Fruit fly (Drosophila melanogaster) whole organism, prepupa: Measurements from ENCODE around the gene Qsox4.
A peak's percentile ranks its signal among the peaks of the same experiment; 100 is the strongest.

Experiments
- Blimp-1 ChIP-seq: fragments of 200-800 bp; sonication (Bioruptor generic); optimal IDR thresholded peaks from 3 replicates; lab custom pipeline; 2017; ENCODE audit warnings: missing biosample characterization, missing genetic modification characterization, mild to moderate bottlenecking, moderate library complexity, missing genetic modification reagents
- CG10631 ChIP-seq: fragments of 200-800 bp; sonication (Bioruptor generic); optimal IDR thresholded peaks from 2 replicates; lab custom pipeline; 2016; ENCODE audit warnings: missing biosample characterization, missing genetic modification characterization
- CG10669 ChIP-seq: fragments of 200-800 bp; sonication (Bioruptor generic); optimal IDR thresholded peaks from 3 replicates; lab custom pipeline; 2018; ENCODE audit warnings: missing biosample characterization, mild to moderate bottlenecking, missing genetic modification characterization, moderate library complexity
- CG11294 ChIP-seq: fragments of 200-800 bp; sonication (Bioruptor generic); IDR thresholded peaks from 2 replicates; pipeline ENCODE4 v1.3.6; 2022; ENCODE audit warnings: missing biosample characterization, missing genetic modification characterization
- CG1621 ChIP-seq: fragments of 200-800 bp; sonication (Bioruptor generic); optimal IDR thresholded peaks from 3 replicates; lab custom pipeline; 2018; ENCODE audit warnings: missing biosample characterization, mild to moderate bottlenecking, missing genetic modification characterization
- CG16779 ChIP-seq: fragments of 200-800 bp; sonication (Bioruptor generic); optimal IDR thresholded peaks from 3 replicates; lab custom pipeline; 2017; ENCODE audit warnings: missing biosample characterization, mild to moderate bottlenecking, missing genetic modification characterization
- CG3032 ChIP-seq: fragments of 200-800 bp; optimal IDR thresholded peaks from 2 replicates; lab custom pipeline; 2019; ENCODE audit warnings: missing biosample characterization, mild to moderate bottlenecking, missing genetic modification characterization, moderate library complexity
- CG31627 ChIP-seq: fragments of 200-800 bp; sonication (Bioruptor generic); optimal IDR thresholded peaks from 3 replicates; lab custom pipeline; 2016; ENCODE audit warnings: missing biosample characterization, missing genetic modification characterization
- CG34406 ChIP-seq: fragments of 200-800 bp; sonication (Bioruptor generic); optimal IDR thresholded peaks from 3 replicates; lab custom pipeline; 2016; ENCODE audit warnings: missing biosample characterization, missing genetic modification characterization
- CG6163 ChIP-seq: fragments of 200-800 bp; sonication (Bioruptor generic); IDR thresholded peaks from 3 replicates; pipeline ENCODE4 v1.3.6; 2022; ENCODE audit warnings: missing biosample characterization, missing genetic modification characterization
- CG6276 ChIP-seq: fragments of 200-800 bp; sonication (Bioruptor generic); optimal IDR thresholded peaks from 2 replicates; lab custom pipeline; 2017; ENCODE audit warnings: missing biosample characterization, mild to moderate bottlenecking, missing genetic modification characterization
- CG6808 ChIP-seq: fragments of 200-800 bp; sonication (Bioruptor generic); optimal IDR thresholded peaks from 3 replicates; lab custom pipeline; 2017; ENCODE audit warnings: missing biosample characterization, missing genetic modification characterization, mild to moderate bottlenecking, moderate library complexity, missing genetic modification reagents
- CG6854 ChIP-seq: fragments of 200-800 bp; sonication (Bioruptor generic); optimal IDR thresholded peaks from 2 replicates; lab custom pipeline; 2017; ENCODE audit warnings: missing biosample characterization, mild to moderate bottlenecking, missing genetic modification characterization
- CG7368 ChIP-seq: fragments of 200-800 bp; sonication (Bioruptor generic); optimal IDR thresholded peaks from 3 replicates; lab custom pipeline; 2016; ENCODE audit warnings: missing biosample characterization, missing genetic modification characterization
- CG8119 ChIP-seq: fragments of 200-800 bp; sonication (Bioruptor generic); IDR thresholded peaks from 3 replicates; pipeline ENCODE4 v1.3.6; 2022; ENCODE audit warnings: missing biosample characterization, missing genetic modification characterization
- CG8319 ChIP-seq: fragments of 200-800 bp; sonication (Bioruptor generic); optimal IDR thresholded peaks from 3 replicates; lab custom pipeline; 2016; ENCODE audit warnings: missing biosample characterization, missing genetic modification characterization
- CG8632 ChIP-seq: fragments of 200-800 bp; sonication (Bioruptor generic); optimal IDR thresholded peaks from 3 replicates; lab custom pipeline; 2016; ENCODE audit warnings: missing biosample characterization, missing genetic modification characterization
- CG9139 ChIP-seq: fragments of 200-800 bp; sonication (Bioruptor generic); optimal IDR thresholded peaks from 3 replicates; lab custom pipeline; 2017; ENCODE audit warnings: missing biosample characterization, mild to moderate bottlenecking, missing genetic modification characterization
- Eip78C ChIP-seq: fragments of 200-800 bp; sonication (Bioruptor generic); peaks from one replicate; lab custom pipeline; 2016; ENCODE audit warnings: missing biosample characterization, missing genetic modification characterization
- Eip93F ChIP-seq: fragments of 200-800 bp; sonication (Bioruptor generic); optimal IDR thresholded peaks from 2 replicates; lab custom pipeline; 2016; ENCODE audit warnings: missing biosample characterization, mild to moderate bottlenecking, missing genetic modification characterization
- Ets21C ChIP-seq: fragments of 200-800 bp; sonication (Bioruptor generic); optimal IDR thresholded peaks from 3 replicates; lab custom pipeline; 2016; ENCODE audit warnings: missing biosample characterization, missing genetic modification characterization
- Ets96B ChIP-seq: fragments of 200-800 bp; optimal IDR thresholded peaks from 2 replicates; lab custom pipeline; 2019; ENCODE audit warnings: missing biosample characterization, mild to moderate bottlenecking, missing genetic modification characterization, moderate library complexity
- Gug ChIP-seq: fragments of 200-800 bp; sonication (Bioruptor generic); IDR thresholded peaks from 2 replicates; pipeline ENCODE4 v1.3.6; 2022; ENCODE audit warnings: missing biosample characterization, missing genetic modification characterization
- Hr38 ChIP-seq: sonication (Bioruptor generic); optimal IDR thresholded peaks from 2 replicates; lab custom pipeline; 2016; ENCODE audit warnings: missing biosample characterization, missing genetic modification characterization
- Hr4 ChIP-seq: fragments of 200-800 bp; sonication (Bioruptor generic); optimal IDR thresholded peaks from 3 replicates; lab custom pipeline; 2016; ENCODE audit warnings: missing biosample characterization, missing genetic modification characterization
- Met ChIP-seq: fragments of 200-800 bp; sonication (Bioruptor generic); optimal IDR thresholded peaks from 3 replicates; lab custom pipeline; 2016; ENCODE audit warnings: missing biosample characterization, missing genetic modification characterization
- OdsH ChIP-seq: fragments of 200-800 bp; sonication (Bioruptor generic); optimal IDR thresholded peaks from 3 replicates; lab custom pipeline; 2016; ENCODE audit warnings: missing biosample characterization, missing genetic modification characterization
- Smox ChIP-seq: fragments of 200-800 bp; sonication (Bioruptor generic); optimal IDR thresholded peaks from 3 replicates; lab custom pipeline; 2016; ENCODE audit warnings: missing biosample characterization, missing genetic modification characterization
- Sox102F ChIP-seq: fragments of 200-800 bp; sonication (Bioruptor generic); optimal IDR thresholded peaks from 2 replicates; lab custom pipeline; 2016; ENCODE audit warnings: missing biosample characterization, mild to moderate bottlenecking, missing genetic modification characterization
- Sox15 ChIP-seq: fragments of 200-800 bp; sonication (Bioruptor generic); optimal IDR thresholded peaks from 3 replicates; lab custom pipeline; 2016; ENCODE audit warnings: missing biosample characterization, missing genetic modification characterization
- achi ChIP-seq: fragments of 200-800 bp; sonication (Bioruptor generic); optimal IDR thresholded peaks from 3 replicates; lab custom pipeline; 2016; ENCODE audit warnings: missing biosample characterization, missing genetic modification characterization
- eg ChIP-seq: fragments of 200-800 bp; sonication (Bioruptor generic); IDR thresholded peaks from 3 replicates; pipeline ENCODE4 v1.3.6; 2022; ENCODE audit warnings: missing biosample characterization, missing genetic modification characterization
- esn ChIP-seq: fragments of 200-800 bp; sonication (Bioruptor generic); optimal IDR thresholded peaks from 2 replicates; lab custom pipeline; 2016; ENCODE audit warnings: missing biosample characterization, mild to moderate bottlenecking, missing genetic modification characterization, moderate library complexity
- fd59A ChIP-seq: fragments of 200-800 bp; sonication (Bioruptor generic); optimal IDR thresholded peaks from 2 replicates; lab custom pipeline; 2017; ENCODE audit warnings: missing biosample characterization, mild to moderate bottlenecking, missing genetic modification characterization, missing genetic modification reagents
- fd85E ChIP-seq: fragments of 200-800 bp; sonication (Bioruptor generic); optimal IDR thresholded peaks from 3 replicates; lab custom pipeline; 2016; ENCODE audit warnings: missing biosample characterization, missing genetic modification characterization
- fkh ChIP-seq: fragments of 200-800 bp; sonication (Bioruptor generic); optimal IDR thresholded peaks from 3 replicates; lab custom pipeline; 2017; ENCODE audit warnings: missing biosample characterization, mild to moderate bottlenecking, missing genetic modification characterization, moderate library complexity
- lz ChIP-seq: fragments of 200-800 bp; sonication (Bioruptor generic); optimal IDR thresholded peaks from 3 replicates; lab custom pipeline; 2016; ENCODE audit warnings: missing biosample characterization, missing genetic modification characterization
- net ChIP-seq: fragments of 200-800 bp; sonication (Bioruptor generic); optimal IDR thresholded peaks from 3 replicates; lab custom pipeline; 2016; ENCODE audit warnings: missing biosample characterization, missing genetic modification characterization
- pdm3 ChIP-seq: fragments of 200-800 bp; sonication (Bioruptor generic); optimal IDR thresholded peaks from 3 replicates; lab custom pipeline; 2016; ENCODE audit warnings: missing biosample characterization, missing genetic modification characterization
- salr ChIP-seq, 2 experiments: fragments of 200-800 bp; sonication (Bioruptor generic); optimal IDR thresholded peaks; 3 replicates each; lab custom pipeline; 2016 to 2018; ENCODE audit warnings: missing biosample characterization in 2 of 2, missing genetic modification characterization in 2 of 2, mild to moderate bottlenecking in 1 of 2
- spab ChIP-seq: fragments of 200-800 bp; sonication (Bioruptor generic); optimal IDR thresholded peaks from 2 replicates; lab custom pipeline; 2017; ENCODE audit warnings: missing biosample characterization, mild to moderate bottlenecking, missing genetic modification characterization, missing genetic modification reagents
- ss ChIP-seq, 2 experiments: fragments of 200-800 bp; sonication (Bioruptor generic); optimal IDR thresholded peaks; 2 replicates in 1 of 2; 3 replicates in 1 of 2; lab custom pipeline; 2017 to 2018; ENCODE audit warnings: mild to moderate bottlenecking in 2 of 2, missing biosample characterization in 2 of 2, missing genetic modification characterization in 2 of 2, moderate library complexity in 1 of 2
- topi ChIP-seq: fragments of 200-800 bp; sonication (Bioruptor generic); optimal IDR thresholded peaks from 3 replicates; lab custom pipeline; 2016; ENCODE audit warnings: missing biosample characterization, missing genetic modification characterization

Gene Qsox4

dm6 chr3R:23732990-23733512, 30.5 kb downstream of the Qsox4 start, which contains the start of the genes Hmgcr and Rpn9 (continued):
- TF ChIP-seq fkh (GFP tag; lab: Kevin White, UChicago), result peak; percentile 1
- TF ChIP-seq salr (GFP tag; optimal IDR thresholded peaks at IDR 0.05; lab: Kevin White, UChicago), result no peak

- TF ChIP-seq CG16779 (tag; lab: Kevin White, UChicago) (no peak), Hr38 (GFP tag; lab: Kevin White, UChicago) (no peak), CG9139 (no peak), salr (GFP tag; optimal IDR thresholded peaks at IDR 0.05; lab: Kevin White, UChicago) (no peak), Ets96B (tag; lab: Kevin White, UChicago) (no peak), CG6854 (GFP tag; lab: Kevin White, UChicago) (no peak), CG31627 (GFP tag; lab: Kevin White, UChicago) (no peak), pdm3 (GFP tag; lab: Kevin White, UChicago) (no peak), eg (GFP tag; lab: Robert Waterston, UW) (no peak), CG8119 (GFP tag; lab: Robert Waterston, UW) (no peak), achi (GFP tag; lab: Kevin White, UChicago) (no peak), CG7368 (no peak), CG6163 (no peak), Eip78C (GFP tag; lab: Kevin White, UChicago) (no peak), OdsH (GFP tag; lab: Kevin White, UChicago) (no peak), Met (GFP tag; lab: Kevin White, UChicago) (no peak), CG10631 (no peak), ss (GFP tag; optimal IDR thresholded peaks at IDR 0.05; lab: Kevin White, UChicago) (no peak), fd59A (GFP tag; lab: Kevin White, UChicago) (no peak), net (GFP tag; lab: Kevin White, UChicago) (no peak)
Observed at dm6 chr3R:23733771-23734170, 31.2 kb downstream of the Qsox4 start.

- TF ChIP-seq Hr38 (GFP tag; lab: Kevin White, UChicago) (no peak), Blimp-1 (GFP tag; lab: Kevin White, UChicago) (no peak), CG11294 (GFP tag; lab: Robert Waterston, UW) (no peak), esn (GFP tag; lab: Kevin White, UChicago) (no peak), eg (GFP tag; lab: Robert Waterston, UW) (peak; percentile 65), Gug (no peak), spab (GFP tag; lab: Kevin White, UChicago) (peak; percentile 26), lz (GFP tag; lab: Kevin White, UChicago) (no peak), ss (GFP tag; optimal IDR thresholded peaks at IDR 0.05; lab: Kevin White, UChicago) (peak; percentile 15 to 44), CG7368 (no peak), CG6808 (GFP tag; lab: Kevin White, UChicago) (peak; percentile 14), net (GFP tag; lab: Kevin White, UChicago) (peak; percentile 38), Ets96B (tag; lab: Kevin White, UChicago) (no peak), CG8632 (GFP tag; lab: Kevin White, UChicago) (peak; percentile 19), CG3032 (tag; lab: Kevin White, UChicago) (no peak), Met (GFP tag; lab: Kevin White, UChicago) (no peak), CG31627 (GFP tag; lab: Kevin White, UChicago) (no peak), Hr4 (GFP tag; lab: Kevin White, UChicago) (peak; percentile 69), CG16779 (tag; lab: Kevin White, UChicago) (peak; percentile 52), CG6854 (GFP tag; lab: Kevin White, UChicago) (no peak), salr (GFP tag; optimal IDR thresholded peaks at IDR 0.05; lab: Kevin White, UChicago) (peak in 1 of 2 experiments; percentile 38), topi (GFP tag; lab: Kevin White, UChicago) (no peak), Ets21C (GFP tag; lab: Kevin White, UChicago) (no peak), Sox15 (GFP tag; lab: Kevin White, UChicago) (no peak), CG6276 (GFP tag; lab: Kevin White, UChicago) (peak; percentile 71), CG1621 (tag; lab: Kevin White, UChicago) (no peak), fd85E (no peak), Eip93F (GFP tag; lab: Kevin White, UChicago) (no peak), CG34406 (peak; percentile 35), Smox (GFP tag; lab: Kevin White, UChicago) (no peak), CG10669 (GFP tag; lab: Kevin White, UChicago) (no peak), CG6163 (0 out of 3 replicates have a peak, but pooled peaks have one; percentile 36), CG9139 (peak; percentile 28), CG8319 (GFP tag; lab: Kevin White, UChicago) (no peak), fkh (GFP tag; lab: Kevin White, UChicago) (no peak), Sox102F (GFP tag; lab: Kevin White, UChicago) (no peak)
Observed at dm6 chr3R:23734573-23735404, 32.2 kb downstream of the Qsox4 start.
